Fruit fly (Drosophila melanogaster): ENCODE results near the gene CG17404.

- no peak for TF ChIP-seq Pif1B (GFP tag; optimal IDR thresholded peaks at IDR 0.05)
- TF ChIP-seq EcR (GFP tag; optimal IDR thresholded peaks at IDR 0.05) = no peak
- no peak for TF ChIP-seq CG8301 (tag; optimal IDR thresholded peaks at IDR 0.05)
- no peak for TF ChIP-seq CG14655 (GFP tag; optimal IDR thresholded peaks at IDR 0.05)
- no peak for TF ChIP-seq CG4496 (GFP tag; IDR thresholded peaks at IDR 0.05)
- TF ChIP-seq CG8159 (tag; optimal IDR thresholded peaks at IDR 0.05) = no peak
- no peak for TF ChIP-seq CG12605 (GFP tag; IDR thresholded peaks at IDR 0.05)
- TF ChIP-seq gl (tag; optimal IDR thresholded peaks at IDR 0.05) = no peak
- TF ChIP-seq D1 (tag; optimal IDR thresholded peaks at IDR 0.05) = no peak
- no peak for TF ChIP-seq fd96Ca (GFP tag; IDR thresholded peaks at IDR 0.05)
- TF ChIP-seq CG10348 (GFP tag; IDR thresholded peaks at IDR 0.05) = no peak
- TF ChIP-seq CG13204 (GFP tag; optimal IDR thresholded peaks at IDR 0.05) = no peak
- no peak for TF ChIP-seq Pif1A (GFP tag; optimal IDR thresholded peaks at IDR 0.05)
- TF ChIP-seq CG17806 (tag; optimal IDR thresholded peaks at IDR 0.05) = no peak
Measured at dm6 chr3R:12253887-12254286, 29.1 kb upstream of the CG17404 start, which contains the start of gene CG3942.
